Fruit fly (Drosophila melanogaster): ENCODE measurements around the gene emc.

The emc gene

dm6 chr3L:700160-700917 is 48.9 kb upstream of the emc start (continued):
- peak; percentile 61 for TF ChIP-seq HHEX (GFP tag; optimal IDR thresholded peaks at IDR 0.05)
- no peak for TF ChIP-seq lov (optimal IDR thresholded peaks at IDR 0.05)
- TF ChIP-seq lov (GFP tag; IDR thresholded peaks at IDR 0.05): no peak
- no peak for TF ChIP-seq CG7271 (tag; optimal IDR thresholded peaks at IDR 0.05)
- peak; percentile 42 for TF ChIP-seq Chrac-16 (GFP tag; optimal IDR thresholded peaks at IDR 0.05)
- TF ChIP-seq CG14710 (tag; optimal IDR thresholded peaks at IDR 0.05): peak; percentile 56
- peak; percentile 57; the same call in 1 of the 2 replicates for TF ChIP-seq Atf6 (GFP tag; IDR thresholded peaks at IDR 0.05)
- TF ChIP-seq Opbp (GFP tag; IDR thresholded peaks at IDR 0.05; ENCODE audit: partially characterized antibody): no peak
- TF ChIP-seq CG15011 (GFP tag; optimal IDR thresholded peaks at IDR 0.05): peak; percentile 38
- TF ChIP-seq corto (GFP tag; optimal IDR thresholded peaks at IDR 0.05): no peak
- no peak for TF ChIP-seq sd (tag; optimal IDR thresholded peaks at IDR 0.05)
- peak; percentile 60 for TF ChIP-seq Xbp1 (GFP tag; optimal IDR thresholded peaks at IDR 0.05)
- TF ChIP-seq Mes4 (GFP tag; optimal IDR thresholded peaks at IDR 0.05): peak; percentile 23
- TF ChIP-seq vnd (GFP tag; IDR thresholded peaks at IDR 0.05; ENCODE audit: partially characterized antibody): no peak
- TF ChIP-seq CG31441 (GFP tag; IDR thresholded peaks at IDR 0.05): peak; percentile 73
- TF ChIP-seq row (GFP tag; IDR thresholded peaks at IDR 0.05): peak; percentile 53
- peak; percentile 69; the same call in 2 of the 3 replicates for TF ChIP-seq zfh1 (GFP tag; IDR thresholded peaks at IDR 0.05)
- TF ChIP-seq CG8359 (GFP tag; optimal IDR thresholded peaks at IDR 0.05; ENCODE audit: borderline replicate concordance): peak; percentile 28
- TF ChIP-seq CG13123 (GFP tag; optimal IDR thresholded peaks at IDR 0.05): no peak
- no peak for TF ChIP-seq CG3407 (GFP tag; optimal IDR thresholded peaks at IDR 0.05)
- TF ChIP-seq CG13287 (GFP tag; IDR thresholded peaks at IDR 0.05; ENCODE audit: partially characterized antibody): no peak
- peak; percentile 4 for TF ChIP-seq CG18619 (GFP tag; optimal IDR thresholded peaks at IDR 0.05)
- peak; percentile 61 for TF ChIP-seq CG7987 (GFP tag; optimal IDR thresholded peaks at IDR 0.05)
- peak; percentile 12 for TF ChIP-seq Fer2 (tag; optimal IDR thresholded peaks at IDR 0.05)
- TF ChIP-seq CG9876 (GFP tag; optimal IDR thresholded peaks at IDR 0.05): no peak
- no peak for TF ChIP-seq CG8478 (optimal IDR thresholded peaks at IDR 0.05)
- peak; percentile 40 for TF ChIP-seq MTF-1 (GFP tag; optimal IDR thresholded peaks at IDR 0.05; ENCODE audit: borderline replicate concordance)
- TF ChIP-seq Lhr (GFP tag; optimal IDR thresholded peaks at IDR 0.05): peak; percentile 5
- peak; percentile 75 for TF ChIP-seq CG18599 (GFP tag; optimal IDR thresholded peaks at IDR 0.05)
- TF ChIP-seq CG2875 (GFP tag; optimal IDR thresholded peaks at IDR 0.05): peak; percentile 42
- TF ChIP-seq CG7928 (GFP tag; optimal IDR thresholded peaks at IDR 0.05): peak; percentile 24
- no peak for TF ChIP-seq bigmax (GFP tag; optimal IDR thresholded peaks at IDR 0.05)
- TF ChIP-seq ci (GFP tag; IDR thresholded peaks at IDR 0.05): peak; percentile 60; the same call in 2 of the 3 replicates
- TF ChIP-seq Trl (optimal IDR thresholded peaks at IDR 0.05): no peak
- peak; percentile 45 for TF ChIP-seq Trl (GFP tag; optimal IDR thresholded peaks at IDR 0.05)
- TF ChIP-seq CG10209 (GFP tag; optimal IDR thresholded peaks at IDR 0.05): no peak
- no peak for TF ChIP-seq fru (optimal IDR thresholded peaks at IDR 0.05)
- TF ChIP-seq en (GFP tag; optimal IDR thresholded peaks at IDR 0.05): peak; percentile 49
- TF ChIP-seq CG6175 (GFP tag; IDR thresholded peaks at IDR 0.05): no peak
- peak; percentile 62 for TF ChIP-seq Hsf (GFP tag; optimal IDR thresholded peaks at IDR 0.05)
- no peak for TF ChIP-seq CG32767 (GFP tag; IDR thresholded peaks at IDR 0.05)
- TF ChIP-seq CG2889 (GFP tag; IDR thresholded peaks at IDR 0.05): 0 out of 3 replicates have a peak, but pooled peaks have one; percentile 11
- no peak for TF ChIP-seq CG16779 (GFP tag; IDR thresholded peaks at IDR 0.05)
- no peak for TF ChIP-seq ham (GFP tag; IDR thresholded peaks at IDR 0.05)
- peak; percentile 71; the same call in 2 of the 3 replicates for TF ChIP-seq CG17361 (GFP tag; IDR thresholded peaks at IDR 0.05)
- peak; percentile 47 for TF ChIP-seq CG1603 (tag; optimal IDR thresholded peaks at IDR 0.05)
- TF ChIP-seq CrebB (tag; optimal IDR thresholded peaks at IDR 0.05): peak; percentile 8
- no peak for TF ChIP-seq Usf (GFP tag; optimal IDR thresholded peaks at IDR 0.05)
- TF ChIP-seq Rx (GFP tag; IDR thresholded peaks at IDR 0.05): no peak
- peak; percentile 100 for TF ChIP-seq CG13894 (tag; optimal IDR thresholded peaks at IDR 0.05)
